Fruit fly (Drosophila melanogaster): ENCODE results near the gene CG6769.
"Not testable (repeated sequence)": the region's sequence is repeated elsewhere in the genome, so short reads cannot be mapped to it uniquely, and the experiment has no call there.

CG6769 gene

dm6 chrX:17887208-17887627 is 26.4 kb downstream of the CG6769 start, which contains the start of gene mnb (continued):
- TF ChIP-seq CG11398 (GFP tag; optimal IDR thresholded peaks at IDR 0.05) (no peak), sug (tag; optimal IDR thresholded peaks at IDR 0.05) (peak; percentile 41), CG9727 (GFP tag; optimal IDR thresholded peaks at IDR 0.05) (no peak), CG14860 (GFP tag; IDR thresholded peaks at IDR 0.05; ENCODE audit: partially characterized antibody) (peak; percentile 99), kay (GFP tag; optimal IDR thresholded peaks at IDR 0.05) (no peak), luna (GFP tag; optimal IDR thresholded peaks at IDR 0.05) (peak; percentile 17), CG15073 (GFP tag; optimal IDR thresholded peaks at IDR 0.05) (no peak), CG17328 (GFP tag; IDR thresholded peaks at IDR 0.05) (no peak), CG3847 (GFP tag; IDR thresholded peaks at IDR 0.05) (peak; percentile 46; the same call in 1 of the 2 replicates), CG10209 (GFP tag; optimal IDR thresholded peaks at IDR 0.05) (no peak), slou (GFP tag; optimal IDR thresholded peaks at IDR 0.05) (peak; percentile 11), da (GFP tag; optimal IDR thresholded peaks at IDR 0.05) (no peak), CG3838 (GFP tag; optimal IDR thresholded peaks at IDR 0.05) (no peak), dati (GFP tag; IDR thresholded peaks at IDR 0.05) (no peak), CG4707 (GFP tag; optimal IDR thresholded peaks at IDR 0.05) (no peak), CG15269 (tag; optimal IDR thresholded peaks at IDR 0.05) (no peak), D19B (GFP tag; optimal IDR thresholded peaks at IDR 0.05) (no peak), Eip74EF (GFP tag; optimal IDR thresholded peaks at IDR 0.05) (no peak), nerfin-1 (tag; optimal IDR thresholded peaks at IDR 0.05) (no peak)

- TF ChIP-seq CG31388 (GFP tag; optimal IDR thresholded peaks at IDR 0.05) (no peak), toy (GFP tag; IDR thresholded peaks at IDR 0.05) (no peak), ase (GFP tag; IDR thresholded peaks at IDR 0.05) (no peak), ab (GFP tag; optimal IDR thresholded peaks at IDR 0.05) (no peak), CG10543 (GFP tag; optimal IDR thresholded peaks at IDR 0.05) (no peak), dpn (GFP tag; optimal IDR thresholded peaks at IDR 0.05) (no peak), CG4328 (GFP tag; optimal IDR thresholded peaks at IDR 0.05) (no peak), CG12219 (GFP tag; optimal IDR thresholded peaks at IDR 0.05) (no peak), fu2 (GFP tag; optimal IDR thresholded peaks at IDR 0.05) (no peak), CG11093 (GFP tag; IDR thresholded peaks at IDR 0.05) (no peak), CG9876 (GFP tag; optimal IDR thresholded peaks at IDR 0.05) (no peak), trh (GFP tag; optimal IDR thresholded peaks at IDR 0.05) (no peak)
Measured at dm6 chrX:17887877-17888276, 27.1 kb downstream of the CG6769 start, which contains the start of gene CG6788. TSS of gene CG6788 (plus strand) at chrX:17888177.

- TF ChIP-seq Awh (GFP tag; IDR thresholded peaks at IDR 0.05); CG4707 (GFP tag; optimal IDR thresholded peaks at IDR 0.05); CG18262 (tag; optimal IDR thresholded peaks at IDR 0.05): not testable (repeated sequence)
Measured at dm6 chrX:17889247-17889646, 28.4 kb downstream of the CG6769 start, which contains the start of gene Gss1. TSS of gene Gss1 (plus strand) at chrX:17889547.

- TF ChIP-seq CG8359 (GFP tag; optimal IDR thresholded peaks at IDR 0.05; ENCODE audit: borderline replicate concordance); CG6272 (GFP tag; IDR thresholded peaks at IDR 0.05); CG8478 (optimal IDR thresholded peaks at IDR 0.05): not testable (repeated sequence)
Measured at dm6 chrX:17899402-17899801, 38.6 kb downstream of the CG6769 start, which contains the start of gene Gss2. TSS of gene Gss2 (plus strand) at chrX:17899702.

Data from whole organism, embryonic.